Fruit fly (Drosophila melanogaster) whole organism, wandering third instar larva: ENCODE results near the gene Rbsn-5.

Source experiments
- Dif ChIP-seq: fragments of 200-275, 200-300 bp; sonication (Bioruptor generic); optimal IDR thresholded peaks from 2 replicates; lab custom pipeline; 2018; ENCODE audit warnings: missing biosample characterization, missing genetic modification characterization; ENCODE audit not compliant: partially characterized antibody
- N ChIP-seq: fragments of >200 bp; optimal IDR thresholded peaks from 2 replicates; lab custom pipeline; 2018; ENCODE audit warnings: missing biosample characterization, missing external identifiers, missing genetic modification characterization
- br ChIP-seq: fragments of 200-800 bp; sonication (Bioruptor generic); optimal IDR thresholded peaks from 2 replicates; lab custom pipeline; 2016; ENCODE audit warnings: missing biosample characterization, missing genetic modification characterization
- woc ChIP-seq: sonication (Bioruptor generic); optimal IDR thresholded peaks from 2 replicates; lab custom pipeline; 2016; ENCODE audit warnings: missing biosample characterization, mild to moderate bottlenecking, missing genetic modification characterization

- TF ChIP-seq br (GFP tag; lab: Kevin White, UChicago) (no peak), woc (GFP tag; lab: Kevin White, UChicago) (no peak), Dif (no peak), N (GFP tag; lab: Kevin White, UChicago) (no peak)
Observed at dm6 chr2L:8185008-8185407, 25.4 kb downstream of the Rbsn-5 start.
